Worm (Caenorhabditis elegans) whole organism, late embryonic: ENCODE results near the gene T16H12.9.

ENCODE experiments used
- ama-1 ChIP-seq: fragments of 150-350 bp; optimal IDR thresholded peaks from 2 replicates; lab custom pipeline; 2014
- pha-4 ChIP-seq: fragments of 150-350 bp; optimal IDR thresholded peaks from 2 replicates; lab custom pipeline; 2018; ENCODE audit warnings: missing biosample characterization, missing genetic modification reagents, missing genetic modification characterization
- pqm-1 ChIP-seq: sonication (generic microtip); optimal IDR thresholded peaks from 2 replicates; lab custom pipeline; 2016; ENCODE audit warnings: missing genetic modification characterization, missing compliant biosample characterization
- rnt-1 ChIP-seq: sonication (generic microtip); optimal IDR thresholded peaks from 2 replicates; lab custom pipeline; 2016; ENCODE audit warnings: missing genetic modification characterization, missing compliant biosample characterization

DNA sequence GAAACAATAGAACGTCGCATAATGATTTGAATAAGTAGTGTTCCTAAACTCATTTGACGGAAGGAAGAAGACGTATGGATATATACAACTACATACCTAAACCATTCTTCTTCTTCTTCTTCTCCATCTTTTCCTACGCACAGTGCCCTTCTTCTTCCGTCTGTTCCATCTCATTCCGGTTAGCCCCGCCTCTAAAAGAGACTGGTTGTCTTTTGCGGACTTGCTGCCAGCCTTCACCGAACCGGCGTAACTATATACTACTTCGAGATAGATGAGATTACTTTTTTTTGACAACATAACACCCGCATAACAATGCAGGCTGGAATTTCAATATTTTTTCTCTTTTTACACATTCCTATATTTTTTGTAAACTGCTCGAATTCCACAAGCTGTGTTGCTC lies 51.3 kb downstream of the T16H12.9 start, which contains the start of the genes K08E5.5 and mua-3:
- TF ChIP-seq pha-4 (no peak), ama-1 (lab: Kevin White, UChicago) (no peak), rnt-1 (tag; lab: Kevin White, UChicago) (no peak), pqm-1 (tag; lab: Kevin White, UChicago) (no peak)
